Fruit fly (Drosophila melanogaster) whole organism, embryonic: ENCODE data around the gene CG9586.

Experiments
- CG13287 ChIP-seq: fragments of 200-800 bp; sonication (Bioruptor generic); IDR thresholded peaks from 2 replicates; pipeline ENCODE4 v1.3.6; 2022; ENCODE audit warnings: missing biosample characterization, missing genetic modification characterization; ENCODE audit not compliant: partially characterized antibody
- CG17361 ChIP-seq: fragments of 200-800 bp; sonication (Bioruptor generic); IDR thresholded peaks from 3 replicates; pipeline ENCODE4 v1.3.6; 2022; ENCODE audit warnings: missing biosample characterization, missing genetic modification characterization
- CG6689 ChIP-seq: fragments of 200-800 bp; sonication (Bioruptor generic); IDR thresholded peaks from 2 replicates; pipeline ENCODE4 v1.3.6; 2022; ENCODE audit warnings: missing biosample characterization, missing genetic modification characterization
- Fer2 ChIP-seq: fragments of 200-800 bp; sonication (Bioruptor generic); optimal IDR thresholded peaks from 2 replicates; lab custom pipeline; 2018; ENCODE audit warnings: missing biosample characterization, mild to moderate bottlenecking, missing genetic modification characterization, moderate library complexity
- Mes4 ChIP-seq: fragments of 200-800 bp; sonication (Bioruptor generic); optimal IDR thresholded peaks from 2 replicates; lab custom pipeline; 2016; ENCODE audit warnings: missing biosample characterization, missing genetic modification characterization
- cad ChIP-seq: fragments of >200 bp; optimal IDR thresholded peaks from 2 replicates; lab custom pipeline; 2017; ENCODE audit warnings: missing biosample characterization, missing genetic modification characterization

- TF ChIP-seq CG13287 (GFP tag; lab: Robert Waterston, UW) (no peak), cad (GFP tag; lab: Kevin White, UChicago) (no peak), CG17361 (no peak), CG6689 (GFP tag; lab: Robert Waterston, UW) (no peak), Fer2 (tag; lab: Kevin White, UChicago) (no peak), Mes4 (GFP tag; lab: Kevin White, UChicago) (no peak)
Measured at dm6 chr2L:9146270-9146975, 19.9 kb downstream of the CG9586 start.
